Worm (Caenorhabditis elegans): ENCODE data around the gene R08C7.8.

R08C7.8 gene

DNA sequence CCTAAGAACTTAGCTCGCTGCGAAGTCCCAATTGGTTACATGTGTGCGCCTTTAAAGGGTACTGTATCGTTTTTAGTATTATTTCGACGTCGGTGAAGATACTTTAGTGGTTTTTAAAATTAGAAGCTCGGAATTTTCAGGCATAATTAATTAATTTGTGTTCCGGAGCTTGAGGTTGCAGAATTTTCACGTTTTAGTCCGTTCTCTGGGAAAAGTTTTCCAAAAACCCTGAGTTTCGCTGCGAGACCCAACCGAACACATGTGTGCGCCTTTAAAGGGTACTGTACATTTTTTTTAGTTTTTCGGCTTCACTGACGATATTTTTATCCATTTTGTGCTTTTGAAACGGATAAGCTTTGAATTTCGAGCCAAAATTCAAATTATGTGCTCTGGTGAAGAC is 40.9 kb downstream of the R08C7.8 start (continued):
- TF ChIP-seq aptf-2 (GFP tag; conservative IDR thresholded peaks at IDR 0.05) (0 out of 2 replicates have a peak, but pooled peaks have one; percentile 18), K12H6.12 (tag; optimal IDR thresholded peaks at IDR 0.05) (no peak), snpc-3.4 (tag; optimal IDR thresholded peaks at IDR 0.05) (peak; percentile 14), lin-35 (GFP tag; optimal IDR thresholded peaks at IDR 0.05) (no peak), sdz-38 (tag; optimal IDR thresholded peaks at IDR 0.05) (no peak), B0336.3 (GFP tag; IDR thresholded peaks at IDR 0.05) (peak; percentile 29; the same call in 1 of the 2 replicates), C06A6.2 (GFP tag; conservative IDR thresholded peaks at IDR 0.05) (no peak), ceh-40 (GFP tag; IDR thresholded peaks at IDR 0.05) (no peak), aptf-3 (GFP tag; IDR thresholded peaks at IDR 0.05) (no peak), madf-6 (GFP tag; IDR thresholded peaks at IDR 0.05) (peak; percentile 89), mcd-1 (GFP tag; IDR thresholded peaks at IDR 0.05) (peak; percentile 61), C17E4.6 (GFP tag; IDR thresholded peaks at IDR 0.05) (no peak), snpc-1.1 (tag; optimal IDR thresholded peaks at IDR 0.05; ENCODE audit: insufficient read depth) (no peak), him-1 (tag; optimal IDR thresholded peaks at IDR 0.05) (peak; percentile 15), Y95B8A.8 (GFP tag; IDR thresholded peaks at IDR 0.05) (peak; percentile 71; the same call in 1 of the 2 replicates), K11D2.4 (GFP tag; IDR thresholded peaks at IDR 0.05) (no peak), somi-1 (GFP tag; optimal IDR thresholded peaks at IDR 0.05) (no peak), attf-6 (GFP tag; IDR thresholded peaks at IDR 0.05) (0 out of 2 replicates have a peak, but pooled peaks have one; percentile 22), egrh-3 (GFP tag; IDR thresholded peaks at IDR 0.05) (no peak), madf-3 (GFP tag; IDR thresholded peaks at IDR 0.05) (peak; percentile 75; the same call in 1 of the 2 replicates), repo-1 (tag; optimal IDR thresholded peaks at IDR 0.05) (no peak), hrde-1 (tag; optimal IDR thresholded peaks at IDR 0.05; ENCODE audit: borderline replicate concordance) (peak; percentile 49), ztf-18 (tag; optimal IDR thresholded peaks at IDR 0.05) (no peak), F22D6.2 (tag; optimal IDR thresholded peaks at IDR 0.05) (no peak), tbp1 (GFP tag; optimal IDR thresholded peaks at IDR 0.05) (peak; percentile 17), tlf-1 (GFP tag; optimal IDR thresholded peaks at IDR 0.05) (peak; percentile 32), Y53G8AR.9 (GFP tag; conservative IDR thresholded peaks at IDR 0.05) (peak; percentile 41; the same call in 1 of the 2 replicates), nhr-90 (tag; optimal IDR thresholded peaks at IDR 0.05) (no peak), lsl-1 (GFP tag; optimal IDR thresholded peaks at IDR 0.05) (peak; percentile 95), egl-44 (GFP tag; IDR thresholded peaks at IDR 0.05) (no peak), ets-4 (GFP tag; optimal IDR thresholded peaks at IDR 0.05) (no peak), Y79H2A.3 (GFP tag; conservative IDR thresholded peaks at IDR 0.05) (no peak), F52B5.7 (tag; optimal IDR thresholded peaks at IDR 0.05) (no peak), hmg-1.2 (GFP tag; IDR thresholded peaks at IDR 0.05) (peak; percentile 41), dpff-1 (tag; optimal IDR thresholded peaks at IDR 0.05) (no peak), F55B11.4 (tag; optimal IDR thresholded peaks at IDR 0.05; ENCODE audit: borderline replicate concordance, insufficient read depth) (no peak), lin-54 (GFP tag; optimal IDR thresholded peaks at IDR 0.05) (peak; percentile 27), madf-8 (GFP tag; conservative IDR thresholded peaks at IDR 0.05) (peak; percentile 69), lin-40 (tag; optimal IDR thresholded peaks at IDR 0.05) (no peak), efl-1 (GFP tag; optimal IDR thresholded peaks at IDR 0.05) (no peak), unc-130 (GFP tag; optimal IDR thresholded peaks at IDR 0.05) (no peak), rpc-1 (optimal IDR thresholded peaks at IDR 0.05) (no peak), rpc-1 (tag; optimal IDR thresholded peaks at IDR 0.05) (no peak), nhr-120 (GFP tag; IDR thresholded peaks at IDR 0.05) (no peak), ceh-79 (tag; optimal IDR thresholded peaks at IDR 0.05) (no peak), athp-1 (tag; optimal IDR thresholded peaks at IDR 0.05) (peak; percentile 1), lag-1 (GFP tag; IDR thresholded peaks at IDR 0.05) (no peak), cebp-2 (GFP tag; IDR thresholded peaks at IDR 0.05) (no peak), rec-8 (tag; optimal IDR thresholded peaks at IDR 0.05) (no peak)

Measured in whole organism, young adult.